Fruit fly (Drosophila melanogaster): ENCODE measurements around the gene Hsp26.

The Hsp26 gene

DNA sequence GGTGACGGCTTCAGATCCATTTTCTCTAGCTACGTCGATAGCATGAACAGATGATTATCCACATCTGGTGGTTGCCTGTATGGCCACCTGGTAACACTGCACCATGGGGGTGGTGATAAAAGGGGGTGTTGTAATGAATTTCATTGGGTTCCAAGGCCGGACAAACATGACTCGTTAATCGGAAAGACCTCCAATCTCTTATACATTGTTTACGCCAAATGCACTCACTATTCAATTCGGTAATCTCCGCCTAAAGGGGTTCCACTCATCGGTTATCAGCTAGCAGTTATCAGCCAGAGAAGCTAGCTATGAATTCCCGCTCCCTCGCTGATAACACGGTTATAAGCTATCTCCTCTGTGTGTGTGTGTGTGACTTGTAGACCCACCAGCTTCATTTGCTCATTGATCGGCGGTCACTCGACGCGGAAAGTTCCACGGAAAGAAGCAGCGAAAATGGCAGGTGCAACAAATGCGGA is 17.0 kb downstream of the Hsp26 start, which contains the start of gene Pdxk (continued):
- no peak for TF ChIP-seq CG15696 (tag; optimal IDR thresholded peaks at IDR 0.05)
- TF ChIP-seq Trl (optimal IDR thresholded peaks at IDR 0.05), result peak in 1 of 2 experiments; percentile 43
- TF ChIP-seq Trl (GFP tag; optimal IDR thresholded peaks at IDR 0.05), result no peak
- no peak for TF ChIP-seq CG14667 (GFP tag; IDR thresholded peaks at IDR 0.05)
- TF ChIP-seq nom (GFP tag; optimal IDR thresholded peaks at IDR 0.05), result peak; percentile 59
- TF ChIP-seq amos (GFP tag; IDR thresholded peaks at IDR 0.05; ENCODE audit: partially characterized antibody), result 0 out of 2 replicates have a peak, but pooled peaks have one; percentile 24
- peak; percentile 37; the same call in 1 of the 2 replicates for TF ChIP-seq E2f2 (GFP tag; IDR thresholded peaks at IDR 0.05)
- peak; percentile 92 for TF ChIP-seq CG15514 (GFP tag; optimal IDR thresholded peaks at IDR 0.05)
- TF ChIP-seq kni (GFP tag; optimal IDR thresholded peaks at IDR 0.05), result peak; percentile 44
- peak; percentile 41 for TF ChIP-seq Dp (GFP tag; optimal IDR thresholded peaks at IDR 0.05)
- peak; percentile 48; the same call in 2 of the 3 replicates for TF ChIP-seq row (GFP tag; IDR thresholded peaks at IDR 0.05)
- peak in 1 of 2 experiments; percentile 91 for TF ChIP-seq Pdp1 (GFP tag; optimal IDR thresholded peaks at IDR 0.05)
- peak; percentile 19 for TF ChIP-seq ERR (GFP tag; optimal IDR thresholded peaks at IDR 0.05)
- peak; percentile 96 for TF ChIP-seq mirr (GFP tag; optimal IDR thresholded peaks at IDR 0.05)
- TF ChIP-seq Myb (GFP tag; optimal IDR thresholded peaks at IDR 0.05), result peak; percentile 15
- 0 out of 3 replicates have a peak, but pooled peaks have one; percentile 30 for TF ChIP-seq HLH4C (GFP tag; IDR thresholded peaks at IDR 0.05; ENCODE audit: partially characterized antibody)
- TF ChIP-seq CG9797 (GFP tag; optimal IDR thresholded peaks at IDR 0.05), result peak; percentile 49
- peak; percentile 26 for TF ChIP-seq CG13894 (tag; optimal IDR thresholded peaks at IDR 0.05)
- no peak for TF ChIP-seq CG7786 (GFP tag; optimal IDR thresholded peaks at IDR 0.05)
- TF ChIP-seq slbo (GFP tag; IDR thresholded peaks at IDR 0.05), result peak; percentile 5; the same call in 1 of the 2 replicates
- TF ChIP-seq chinmo (GFP tag; IDR thresholded peaks at IDR 0.05; ENCODE audit: partially characterized antibody), result peak; percentile 77; the same call in 3 of the 4 replicates
- peak; percentile 40; the same call in 1 of the 3 replicates for TF ChIP-seq so (GFP tag; IDR thresholded peaks at IDR 0.05)
- TF ChIP-seq stc (GFP tag; IDR thresholded peaks at IDR 0.05), result no peak; the same call in 1 of the 2 replicates
- TF ChIP-seq chm (GFP tag; IDR thresholded peaks at IDR 0.05), result 0 out of 2 replicates have a peak, but pooled peaks have one; percentile 11
- TF ChIP-seq CG12299 (tag; optimal IDR thresholded peaks at IDR 0.05), result peak; percentile 28
- TF ChIP-seq E2f1 (GFP tag; IDR thresholded peaks at IDR 0.05), result peak; percentile 10; the same call in 1 of the 2 replicates
- peak; percentile 63 for TF ChIP-seq kah (GFP tag; optimal IDR thresholded peaks at IDR 0.05)
- peak; percentile 68 for TF ChIP-seq CG17186 (GFP tag; optimal IDR thresholded peaks at IDR 0.05)
- no peak for TF ChIP-seq vnd (GFP tag; IDR thresholded peaks at IDR 0.05; ENCODE audit: partially characterized antibody)
- peak in 1 of 2 experiments; percentile 80 for TF ChIP-seq crp (GFP tag; optimal IDR thresholded peaks at IDR 0.05)
- peak; percentile 53 for TF ChIP-seq odd (GFP tag; optimal IDR thresholded peaks at IDR 0.05)
- TF ChIP-seq CG34422 (GFP tag; IDR thresholded peaks at IDR 0.05), result peak; percentile 25; the same call in 1 of the 3 replicates
- TF ChIP-seq Lhr (GFP tag; optimal IDR thresholded peaks at IDR 0.05), result no peak
- TF ChIP-seq sens-2 (GFP tag; IDR thresholded peaks at IDR 0.05), result no peak
- TF ChIP-seq caup (GFP tag; optimal IDR thresholded peaks at IDR 0.05; ENCODE audit: severe bottlenecking), result peak; percentile 45
- TF ChIP-seq ems (GFP tag; optimal IDR thresholded peaks at IDR 0.05), result no peak
- TF ChIP-seq cg (GFP tag; optimal IDR thresholded peaks at IDR 0.05), result peak; percentile 74
- 0 out of 2 replicates have a peak, but pooled peaks have one; percentile 22 for TF ChIP-seq hbn (GFP tag; IDR thresholded peaks at IDR 0.05; ENCODE audit: partially characterized antibody)
- TF ChIP-seq lov (optimal IDR thresholded peaks at IDR 0.05), result no peak
- TF ChIP-seq lov (GFP tag; IDR thresholded peaks at IDR 0.05), result no peak
- 0 out of 2 replicates have a peak, but pooled peaks have one; percentile 39 for TF ChIP-seq Scr (GFP tag; IDR thresholded peaks at IDR 0.05; ENCODE audit: partially characterized antibody)
- peak; percentile 26 for TF ChIP-seq nerfin-1 (tag; optimal IDR thresholded peaks at IDR 0.05)
- TF ChIP-seq CrebB (tag; optimal IDR thresholded peaks at IDR 0.05), result peak; percentile 45
- peak; percentile 97 for TF ChIP-seq ftz-f1 (GFP tag; optimal IDR thresholded peaks at IDR 0.05)
- TF ChIP-seq CG13287 (GFP tag; IDR thresholded peaks at IDR 0.05; ENCODE audit: partially characterized antibody), result peak; percentile 48
- peak; percentile 24 for TF ChIP-seq BtbVII (GFP tag; optimal IDR thresholded peaks at IDR 0.05)
- no peak for TF ChIP-seq Mad (GFP tag; optimal IDR thresholded peaks at IDR 0.05)
- peak; percentile 52 for TF ChIP-seq CG7987 (GFP tag; optimal IDR thresholded peaks at IDR 0.05)
